Worm (Caenorhabditis elegans): ENCODE results near the gene Y72A10A.1.
A peak's percentile ranks its signal among the peaks of the same experiment; 100 is the strongest.

DNA sequence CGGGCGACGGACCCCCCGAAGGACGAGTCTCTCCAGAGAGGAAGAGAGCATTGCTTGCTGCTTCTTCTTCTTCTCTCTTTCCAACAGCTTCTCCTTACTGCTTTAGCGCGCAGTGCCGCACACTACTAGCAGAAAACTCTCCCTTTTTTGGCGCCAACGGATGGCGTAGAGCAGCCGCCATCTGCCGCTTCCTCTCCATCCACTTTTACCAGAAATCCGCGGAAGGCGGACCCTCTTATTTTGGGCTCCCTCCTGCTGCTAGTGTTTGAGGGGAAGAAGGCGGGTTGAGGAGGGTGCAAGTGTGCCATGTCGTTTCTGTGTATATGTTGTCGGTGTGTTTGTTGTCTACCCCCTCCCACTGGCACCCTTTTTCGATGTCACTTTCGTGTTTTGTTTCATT, 3.7 kb downstream of the Y72A10A.1 start:
- no peak for TF ChIP-seq skn-1 (tag; optimal IDR thresholded peaks at IDR 0.05)
- TF ChIP-seq gmeb-1 (tag; optimal IDR thresholded peaks at IDR 0.05) = no peak
- peak; percentile 38 for TF ChIP-seq unc-55 (GFP tag; optimal IDR thresholded peaks at IDR 0.05)
- TF ChIP-seq lin-39 (tag; optimal IDR thresholded peaks at IDR 0.05) = no peak
- TF ChIP-seq lin-13 (GFP tag; optimal IDR thresholded peaks at IDR 0.05) = peak; percentile 1
- no peak for TF ChIP-seq unc-62 (GFP tag; optimal IDR thresholded peaks at IDR 0.05)
- TF ChIP-seq ceh-16 (tag; optimal IDR thresholded peaks at IDR 0.05) = no peak
- peak; percentile 59 for TF ChIP-seq F13H6.1 (tag; optimal IDR thresholded peaks at IDR 0.05)

Measured in whole organism, L2 larva.